Fruit fly (Drosophila melanogaster): ENCODE data around the gene CG6321.

CG6321 gene

DNA sequence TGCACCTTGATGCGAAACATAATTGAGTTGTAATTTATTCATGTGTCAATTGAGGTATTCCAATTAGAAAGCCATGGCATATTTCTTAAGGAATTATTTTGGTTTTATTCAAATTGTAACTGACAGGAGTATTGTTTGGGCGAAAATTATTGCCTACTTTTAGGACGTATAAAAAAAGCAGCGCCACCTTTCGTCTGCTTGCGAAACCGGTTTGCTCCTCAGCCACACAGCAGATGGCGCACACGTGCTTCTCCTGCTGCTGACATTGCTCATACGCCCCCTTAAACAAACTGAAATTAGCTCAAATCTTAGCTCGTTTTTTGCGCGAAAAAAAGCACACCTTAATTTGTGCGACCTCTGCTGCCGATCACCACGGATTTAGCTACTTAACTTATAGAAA is 13.1 kb downstream of the CG6321 start (continued):
- peak; percentile 32; the same call in 1 of the 3 replicates for TF ChIP-seq knrl (GFP tag; IDR thresholded peaks at IDR 0.05; ENCODE audit: partially characterized antibody)
- no peak for TF ChIP-seq Lpt (GFP tag; optimal IDR thresholded peaks at IDR 0.05)
- no peak for TF ChIP-seq CG6683 (GFP tag; optimal IDR thresholded peaks at IDR 0.05)
- TF ChIP-seq CG15696 (tag; optimal IDR thresholded peaks at IDR 0.05), result peak; percentile 79
- TF ChIP-seq Mad (GFP tag; optimal IDR thresholded peaks at IDR 0.05), result peak; percentile 79
- no peak for TF ChIP-seq CG1832 (GFP tag; optimal IDR thresholded peaks at IDR 0.05)
- TF ChIP-seq gem (tag; optimal IDR thresholded peaks at IDR 0.05), result peak; percentile 62
- TF ChIP-seq gcm2 (GFP tag; optimal IDR thresholded peaks at IDR 0.05), result no peak
- TF ChIP-seq CG11504 (tag; optimal IDR thresholded peaks at IDR 0.05), result peak; percentile 74
- TF ChIP-seq danr (GFP tag; IDR thresholded peaks at IDR 0.05), result no peak
- TF ChIP-seq btn (GFP tag; optimal IDR thresholded peaks at IDR 0.05), result peak; percentile 42
- peak; percentile 17 for TF ChIP-seq Dp (GFP tag; optimal IDR thresholded peaks at IDR 0.05)
- peak; percentile 72 for TF ChIP-seq zen (tag; optimal IDR thresholded peaks at IDR 0.05)
- TF ChIP-seq slou (GFP tag; optimal IDR thresholded peaks at IDR 0.05), result peak; percentile 9
- peak; percentile 84 for TF ChIP-seq lmd (GFP tag; IDR thresholded peaks at IDR 0.05)
- TF ChIP-seq so (GFP tag; IDR thresholded peaks at IDR 0.05), result 0 out of 3 replicates have a peak, but pooled peaks have one; percentile 42
- peak; percentile 52 for TF ChIP-seq odd (GFP tag; optimal IDR thresholded peaks at IDR 0.05)
- peak; percentile 70 for TF ChIP-seq Sox102F (GFP tag; optimal IDR thresholded peaks at IDR 0.05)
- peak; percentile 74 for TF ChIP-seq mirr (GFP tag; optimal IDR thresholded peaks at IDR 0.05)
- no peak for TF ChIP-seq kni (GFP tag; optimal IDR thresholded peaks at IDR 0.05)
- peak; percentile 81 for TF ChIP-seq CG16863 (GFP tag; optimal IDR thresholded peaks at IDR 0.05)
- TF ChIP-seq Atf6 (GFP tag; IDR thresholded peaks at IDR 0.05), result peak; percentile 67
- TF ChIP-seq CG31224 (GFP tag; IDR thresholded peaks at IDR 0.05), result peak; percentile 39; the same call in 1 of the 2 replicates
- TF ChIP-seq CG9797 (GFP tag; optimal IDR thresholded peaks at IDR 0.05), result no peak
- peak; percentile 12 for TF ChIP-seq Deaf1 (tag; optimal IDR thresholded peaks at IDR 0.05)
- peak; percentile 93 for TF ChIP-seq ci (GFP tag; IDR thresholded peaks at IDR 0.05)
- TF ChIP-seq Oaz (GFP tag; IDR thresholded peaks at IDR 0.05), result peak; percentile 70
- TF ChIP-seq Bdp1 (GFP tag; optimal IDR thresholded peaks at IDR 0.05), result peak; percentile 70
- TF ChIP-seq Ravus (GFP tag; IDR thresholded peaks at IDR 0.05), result no peak
- TF ChIP-seq H15 (GFP tag; IDR thresholded peaks at IDR 0.05), result peak; percentile 77
- TF ChIP-seq Dref (GFP tag; IDR thresholded peaks at IDR 0.05), result no peak
- peak; percentile 81 for TF ChIP-seq CG10959 (GFP tag; IDR thresholded peaks at IDR 0.05)
- peak; percentile 47 for TF ChIP-seq CG2116 (GFP tag; optimal IDR thresholded peaks at IDR 0.05)
- peak; percentile 96 for TF ChIP-seq Ets65A (GFP tag)
- peak; percentile 58 for TF ChIP-seq p53 (GFP tag; optimal IDR thresholded peaks at IDR 0.05)
- peak; percentile 90 for TF ChIP-seq otp (GFP tag; IDR thresholded peaks at IDR 0.05)
- TF ChIP-seq CG10366 (GFP tag; IDR thresholded peaks at IDR 0.05), result peak; percentile 60
- peak; percentile 50 for TF ChIP-seq CG12391 (tag; optimal IDR thresholded peaks at IDR 0.05)
- TF ChIP-seq CG8388 (GFP tag; optimal IDR thresholded peaks at IDR 0.05), result peak; percentile 50
- peak; percentile 25 for TF ChIP-seq Usf (GFP tag; optimal IDR thresholded peaks at IDR 0.05)
- peak; percentile 82; the same call in 2 of the 3 replicates for TF ChIP-seq ase (GFP tag; IDR thresholded peaks at IDR 0.05)
- peak; percentile 6 for TF ChIP-seq Spps (tag; optimal IDR thresholded peaks at IDR 0.05)
- peak; percentile 74 for TF ChIP-seq HLH3B (GFP tag; IDR thresholded peaks at IDR 0.05)
- peak; percentile 64 for TF ChIP-seq CG10543 (GFP tag; optimal IDR thresholded peaks at IDR 0.05)
- TF ChIP-seq chn (GFP tag; optimal IDR thresholded peaks at IDR 0.05), result peak; percentile 57
- no peak for TF ChIP-seq Stat92E (GFP tag; optimal IDR thresholded peaks at IDR 0.05)
- peak; percentile 57 for TF ChIP-seq CG12104 (GFP tag; optimal IDR thresholded peaks at IDR 0.05)
- TF ChIP-seq CG7357 (GFP tag; IDR thresholded peaks at IDR 0.05), result peak; percentile 57; the same call in 2 of the 3 replicates
- no peak for TF ChIP-seq zen2 (GFP tag; IDR thresholded peaks at IDR 0.05; ENCODE audit: partially characterized antibody)
- peak; percentile 63 for TF ChIP-seq CG18262 (tag; optimal IDR thresholded peaks at IDR 0.05)
- TF ChIP-seq ara (GFP tag; IDR thresholded peaks at IDR 0.05), result peak; percentile 55; the same call in 1 of the 2 replicates

All from whole organism, embryonic.